Fruit fly (Drosophila melanogaster) S2 (cell line): ENCODE results near the gene Drsl2.

Experiments used
- CG8478 ChIP-seq: fragments of >200 bp; optimal IDR thresholded peaks from 2 replicates; lab custom pipeline; 2018
- CTCF ChIP-seq, 2 experiments: fragments of >200 bp; optimal IDR thresholded peaks; 2 replicates each; lab custom pipeline; 2018

DNA sequence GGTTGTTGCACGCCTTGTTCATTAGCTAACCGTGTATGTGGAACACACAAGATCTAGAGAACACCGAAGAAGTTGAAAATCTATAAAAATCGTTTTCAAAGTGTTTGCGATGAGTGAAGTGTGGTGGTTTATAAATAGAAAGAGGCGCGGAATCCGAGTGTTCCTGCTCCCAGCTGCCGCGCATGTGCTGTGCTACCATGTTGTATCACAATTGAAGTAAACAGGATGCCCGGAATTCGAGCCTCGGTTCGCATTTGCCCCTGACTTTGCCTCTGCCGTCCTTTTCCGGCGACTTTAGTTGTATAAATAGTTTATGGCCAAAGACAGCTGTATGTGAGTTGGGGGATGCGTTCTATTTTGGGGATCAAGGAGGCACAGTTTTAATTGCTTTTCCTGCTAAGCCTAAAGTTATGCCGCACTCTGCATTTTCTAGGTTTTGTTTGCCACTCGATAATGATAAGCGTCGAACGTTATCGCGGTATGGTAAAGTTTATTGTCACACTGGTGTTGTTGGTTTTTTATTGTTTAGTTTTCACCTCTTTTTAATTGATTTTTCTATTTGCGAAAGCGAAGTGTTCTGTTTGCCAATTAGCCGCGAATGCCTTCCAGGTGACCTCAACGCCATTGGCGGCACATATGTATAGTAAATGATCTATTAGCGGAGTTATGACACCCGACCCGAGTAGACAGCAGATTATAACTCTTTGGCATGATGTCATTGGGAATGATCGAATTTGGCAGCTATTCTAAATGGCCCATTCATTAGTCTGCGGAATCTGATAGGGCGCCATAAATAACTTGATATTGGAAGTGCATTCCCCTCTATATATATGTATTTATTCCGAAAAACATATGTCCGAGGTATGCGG is 35.0 kb downstream of the Drsl2 start:
- TF ChIP-seq CTCF (optimal IDR thresholded peaks at IDR 0.05; lab: Kevin White, UChicago) (no peak), CG8478 (lab: Kevin White, UChicago) (no peak)
